Fruit fly (Drosophila melanogaster): ENCODE measurements around the gene Rchy1.

Rchy1 gene

DNA sequence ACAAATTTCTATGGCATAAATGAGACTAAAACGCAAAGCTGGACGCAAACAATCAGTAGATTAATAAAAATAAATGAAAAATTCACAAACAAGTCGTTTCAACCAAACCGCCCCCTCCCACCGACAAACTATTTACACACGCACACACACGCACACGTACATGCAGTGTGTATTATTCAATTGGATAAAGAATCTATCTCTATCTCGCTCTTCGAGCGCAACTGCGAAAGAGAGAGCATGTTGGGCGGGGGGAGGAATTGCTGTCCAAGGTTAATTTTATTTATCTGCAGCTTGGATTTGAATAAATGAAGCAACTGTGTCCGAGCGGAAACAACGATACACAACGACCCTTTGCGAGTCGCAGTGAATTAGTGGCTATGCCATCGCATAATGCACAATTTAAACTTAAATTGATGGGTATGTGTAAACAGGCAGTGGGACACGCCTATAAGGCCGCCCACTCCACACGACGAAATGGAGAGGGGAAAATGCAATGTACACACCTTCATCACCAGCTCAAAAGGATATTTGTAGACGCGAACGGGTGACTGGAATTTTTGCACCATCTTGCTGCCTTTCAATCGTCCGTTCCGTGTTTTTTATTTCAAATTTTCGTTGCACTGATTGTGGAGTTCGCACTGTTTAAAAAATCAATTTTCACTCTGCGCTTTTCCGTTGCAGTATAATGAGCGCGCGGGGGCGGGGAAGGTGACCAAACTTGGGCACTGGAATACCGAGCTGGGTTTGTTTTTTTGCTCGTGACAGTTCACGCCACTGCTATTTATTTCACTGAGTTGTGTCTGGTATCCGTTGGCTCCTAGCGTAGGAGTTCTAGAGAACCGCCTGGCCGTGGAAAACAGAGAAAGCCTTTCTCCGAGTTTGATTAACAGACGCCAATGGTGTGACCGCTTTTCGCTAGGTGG, 10.2 kb downstream of the Rchy1 start, which contains the start of gene retm (continued):
- no peak for TF ChIP-seq Gug (GFP tag; IDR thresholded peaks at IDR 0.05)
- no peak for TF ChIP-seq esn (GFP tag; optimal IDR thresholded peaks at IDR 0.05)
- no peak for TF ChIP-seq Ets96B (tag; optimal IDR thresholded peaks at IDR 0.05)
- TF ChIP-seq vri (GFP tag; optimal IDR thresholded peaks at IDR 0.05), result peak; percentile 89
- no peak for TF ChIP-seq CG34406 (GFP tag; optimal IDR thresholded peaks at IDR 0.05)
- peak; percentile 13 for TF ChIP-seq CG7368 (GFP tag; optimal IDR thresholded peaks at IDR 0.05)
- TF ChIP-seq Eip93F (GFP tag; optimal IDR thresholded peaks at IDR 0.05), result no peak
- no peak for TF ChIP-seq Hr38 (GFP tag; optimal IDR thresholded peaks at IDR 0.05)
- no peak for TF ChIP-seq achi (GFP tag; optimal IDR thresholded peaks at IDR 0.05)
- no peak for TF ChIP-seq CG6276 (GFP tag; optimal IDR thresholded peaks at IDR 0.05)
- TF ChIP-seq CG15336 (GFP tag; IDR thresholded peaks at IDR 0.05), result no peak
- no peak for TF ChIP-seq acj6 (GFP tag; optimal IDR thresholded peaks at IDR 0.05)
- TF ChIP-seq Sox102F (GFP tag; optimal IDR thresholded peaks at IDR 0.05), result no peak
- no peak for TF ChIP-seq OdsH (GFP tag; optimal IDR thresholded peaks at IDR 0.05)
- no peak for TF ChIP-seq CG4318 (GFP tag; optimal IDR thresholded peaks at IDR 0.05)
- no peak for TF ChIP-seq Eip78C (GFP tag)

dm6 chr2L:6449753-6450152, 15.7 kb downstream of the Rchy1 start:
- TF ChIP-seq svp (GFP tag), result no peak
- no peak for TF ChIP-seq Hr4 (GFP tag; optimal IDR thresholded peaks at IDR 0.05)
- TF ChIP-seq Gug (GFP tag; IDR thresholded peaks at IDR 0.05), result no peak
- TF ChIP-seq eg (GFP tag; IDR thresholded peaks at IDR 0.05), result no peak
- no peak for TF ChIP-seq Lpt (GFP tag; optimal IDR thresholded peaks at IDR 0.05)
- no peak for TF ChIP-seq Eip93F (GFP tag; optimal IDR thresholded peaks at IDR 0.05)
- peak in 1 of 2 experiments; percentile 9 for TF ChIP-seq ss (GFP tag; optimal IDR thresholded peaks at IDR 0.05)
- TF ChIP-seq CG3919 (GFP tag; optimal IDR thresholded peaks at IDR 0.05), result no peak

dm6 chr2L:6448334-6448703, 17.1 kb downstream of the Rchy1 start, which contains the start of gene Acox3:
Gene Acox3, minus strand, starts transcription at chr2L:6448403.
- TF ChIP-seq CG16779 (tag; optimal IDR thresholded peaks at IDR 0.05) (no peak), topi (GFP tag; optimal IDR thresholded peaks at IDR 0.05) (no peak), CG11902 (GFP tag; optimal IDR thresholded peaks at IDR 0.05) (no peak), Blimp-1 (GFP tag; optimal IDR thresholded peaks at IDR 0.05) (no peak), acj6 (GFP tag; optimal IDR thresholded peaks at IDR 0.05) (no peak), fkh (GFP tag; optimal IDR thresholded peaks at IDR 0.05) (peak; percentile 2), fd59A (GFP tag; optimal IDR thresholded peaks at IDR 0.05) (no peak), dac (GFP tag; optimal IDR thresholded peaks at IDR 0.05) (no peak)

dm6 chr2L:6447581-6448333, 17.7 kb downstream of the Rchy1 start:
- TF ChIP-seq esn (GFP tag; optimal IDR thresholded peaks at IDR 0.05) (peak; percentile 15), CG6808 (GFP tag; optimal IDR thresholded peaks at IDR 0.05) (peak; percentile 53), CG10669 (GFP tag; optimal IDR thresholded peaks at IDR 0.05) (no peak), CG16779 (tag; optimal IDR thresholded peaks at IDR 0.05) (peak; percentile 46), CG4318 (GFP tag; optimal IDR thresholded peaks at IDR 0.05) (no peak), ss (GFP tag; optimal IDR thresholded peaks at IDR 0.05) (peak in 1 of 2 experiments; percentile 70), fkh (GFP tag; optimal IDR thresholded peaks at IDR 0.05) (peak; percentile 65), svp (GFP tag) (peak; percentile 96), dsx (GFP tag; optimal IDR thresholded peaks at IDR 0.05; ENCODE audit: poor library complexity, severe bottlenecking) (peak; percentile 61), CG6163 (GFP tag; IDR thresholded peaks at IDR 0.05) (peak; percentile 55; the same call in 1 of the 3 replicates), CG9139 (GFP tag; optimal IDR thresholded peaks at IDR 0.05) (peak; percentile 22), Eip78C (GFP tag) (peak; percentile 56), net (GFP tag; optimal IDR thresholded peaks at IDR 0.05) (peak; percentile 28), Lpt (GFP tag; optimal IDR thresholded peaks at IDR 0.05) (peak; percentile 20), cyc (GFP tag; optimal IDR thresholded peaks at IDR 0.05) (no peak), vri (GFP tag; optimal IDR thresholded peaks at IDR 0.05) (no peak), CG1621 (tag; optimal IDR thresholded peaks at IDR 0.05) (peak; percentile 67), CG6276 (GFP tag; optimal IDR thresholded peaks at IDR 0.05) (peak; percentile 54), CG6854 (GFP tag; optimal IDR thresholded peaks at IDR 0.05) (peak; percentile 33)

All from whole organism, prepupa.